Worm (Caenorhabditis elegans) whole organism, L3 larva: Measurements from ENCODE around the gene irld-42.

Experiments
- R02D3.7 ChIP-seq: fragments of 150-350 bp; optimal IDR thresholded peaks from 2 replicates; lab custom pipeline; 2014; ENCODE audit warnings: missing biosample characterization, missing genetic modification characterization
- aly-2 ChIP-seq: fragments of 150-350 bp; optimal IDR thresholded peaks from 2 replicates; lab custom pipeline; 2014; ENCODE audit warnings: missing biosample characterization, missing genetic modification characterization
- ama-1 ChIP-seq: fragments of 150-350 bp; optimal IDR thresholded peaks from 2 replicates; lab custom pipeline; 2018
- ceh-16 ChIP-seq: sonication (generic microtip); optimal IDR thresholded peaks from 2 replicates; lab custom pipeline; 2017; ENCODE audit warnings: missing biosample characterization, missing genetic modification characterization
- ceh-28 ChIP-seq: fragments of 150-350 bp; optimal IDR thresholded peaks from 2 replicates; lab custom pipeline; 2014; ENCODE audit warnings: missing biosample characterization, missing genetic modification reagents, missing genetic modification characterization
- ceh-82 ChIP-seq: fragments of 150-350 bp; optimal IDR thresholded peaks from 2 replicates; lab custom pipeline; 2014; ENCODE audit warnings: missing biosample characterization, missing genetic modification characterization
- ceh-9 ChIP-seq: sonication (generic microtip); optimal IDR thresholded peaks from 2 replicates; lab custom pipeline; 2018; ENCODE audit warnings: missing biosample characterization, missing genetic modification characterization
- daf-12 ChIP-seq: fragments of 150-350 bp; optimal IDR thresholded peaks from 2 replicates; lab custom pipeline; 2014; ENCODE audit warnings: missing biosample characterization, missing genetic modification reagents, missing genetic modification characterization
- egl-27 ChIP-seq: sonication (generic microtip); optimal IDR thresholded peaks from 4 replicates; lab custom pipeline; 2017; ENCODE audit warnings: missing biosample characterization, missing genetic modification reagents, missing genetic modification characterization
- egl-5 ChIP-seq: fragments of 150-350 bp; optimal IDR thresholded peaks from 2 replicates; lab custom pipeline; 2017; ENCODE audit warnings: missing biosample characterization, missing genetic modification reagents, missing genetic modification characterization, inconsistent platforms
- elt-1 ChIP-seq: fragments of 150-350 bp; optimal IDR thresholded peaks from 2 replicates; lab custom pipeline; 2014; ENCODE audit warnings: missing biosample characterization, missing genetic modification characterization
- elt-2 ChIP-seq: sonication (generic microtip); optimal IDR thresholded peaks from 2 replicates; lab custom pipeline; 2016; ENCODE audit warnings: missing genetic modification reagents, mild to moderate bottlenecking, missing genetic modification characterization, missing compliant biosample characterization
- elt-3 ChIP-seq, 3 experiments: fragments of 150-350 bp in 1 of 3; sonication (generic microtip) in 2 of 3; optimal IDR thresholded peaks; 2 replicates in 2 of 3; 4 replicates in 1 of 3; lab custom pipeline; 2014 to 2017; ENCODE audit warnings: missing biosample characterization in 3 of 3, missing genetic modification characterization in 3 of 3
- eor-1 ChIP-seq, 2 experiments: fragments of 150-350 bp; optimal IDR thresholded peaks; 2 replicates each; lab custom pipeline; 2014 to 2018; ENCODE audit warnings: missing biosample characterization in 2 of 2, missing genetic modification characterization in 2 of 2
- fkh-10 ChIP-seq: sonication (generic microtip); optimal IDR thresholded peaks from 2 replicates; lab custom pipeline; 2017; ENCODE audit warnings: missing biosample characterization, missing genetic modification reagents, missing genetic modification characterization
- fkh-2 ChIP-seq: fragments of 150-350 bp; optimal IDR thresholded peaks from 2 replicates; lab custom pipeline; 2014; ENCODE audit warnings: missing biosample characterization, missing genetic modification reagents, missing genetic modification characterization
- fos-1 ChIP-seq: fragments of 150-350 bp; optimal IDR thresholded peaks from 2 replicates; lab custom pipeline; 2014; ENCODE audit warnings: missing biosample characterization, missing genetic modification characterization
- jun-1 ChIP-seq: fragments of 150-350 bp; optimal IDR thresholded peaks from 2 replicates; lab custom pipeline; 2014; ENCODE audit warnings: missing biosample characterization, missing genetic modification reagents, missing genetic modification characterization
- lin-15B ChIP-seq: fragments of 150-350 bp; optimal IDR thresholded peaks from 2 replicates; lab custom pipeline; 2014; ENCODE audit warnings: missing biosample characterization, missing genetic modification characterization
- lsy-12 ChIP-seq: sonication (generic microtip); optimal IDR thresholded peaks from 2 replicates; lab custom pipeline; 2016; ENCODE audit warnings: mild to moderate bottlenecking, missing genetic modification characterization, missing compliant biosample characterization
- mdl-1 ChIP-seq: fragments of 150-350 bp; optimal IDR thresholded peaks from 2 replicates; lab custom pipeline; 2014; ENCODE audit warnings: missing biosample characterization, missing genetic modification characterization
- mml-1 ChIP-seq: fragments of 150-350 bp; sonication (generic microtip); optimal IDR thresholded peaks from 3 replicates; lab custom pipeline; 2014; ENCODE audit warnings: missing biosample characterization, missing genetic modification characterization
- nhr-11 ChIP-seq: fragments of 150-350 bp; optimal IDR thresholded peaks from 2 replicates; lab custom pipeline; 2014; ENCODE audit warnings: missing biosample characterization, missing genetic modification characterization
- nhr-23 ChIP-seq: fragments of 150-350 bp; optimal IDR thresholded peaks from 2 replicates; lab custom pipeline; 2014; ENCODE audit warnings: missing biosample characterization, missing genetic modification reagents, missing genetic modification characterization
- nhr-237 ChIP-seq: fragments of 150-350 bp; optimal IDR thresholded peaks from 2 replicates; lab custom pipeline; 2014; ENCODE audit warnings: missing biosample characterization, missing genetic modification characterization
- nhr-25 ChIP-seq: sonication (generic microtip); optimal IDR thresholded peaks from 2 replicates; lab custom pipeline; 2017; ENCODE audit warnings: missing biosample characterization, missing genetic modification characterization
- nhr-43 ChIP-seq: sonication (generic microtip); optimal IDR thresholded peaks from 2 replicates; lab custom pipeline; 2016; ENCODE audit warnings: mild to moderate bottlenecking, missing genetic modification characterization, missing compliant biosample characterization; ENCODE audit not compliant: poor library complexity, severe bottlenecking
- nhr-76 ChIP-seq: fragments of 150-350 bp; sonication (generic microtip); optimal IDR thresholded peaks from 5 replicates; lab custom pipeline; 2014; ENCODE audit warnings: missing biosample characterization, missing genetic modification characterization
- nhr-77 ChIP-seq: fragments of 150-350 bp; optimal IDR thresholded peaks from 2 replicates; lab custom pipeline; 2014; ENCODE audit warnings: missing biosample characterization, missing genetic modification characterization
- pha-4 ChIP-seq: fragments of 150-350 bp; optimal IDR thresholded peaks from 2 replicates; lab custom pipeline; 2014; ENCODE audit warnings: missing biosample characterization, missing genetic modification reagents, missing genetic modification characterization
- pqm-1 ChIP-seq: fragments of 150-350 bp; optimal IDR thresholded peaks from 2 replicates; lab custom pipeline; 2017; ENCODE audit warnings: missing biosample characterization, missing genetic modification characterization, inconsistent platforms
- sea-2 ChIP-seq: fragments of 150-350 bp; sonication (generic microtip); optimal IDR thresholded peaks from 4 replicates; lab custom pipeline; 2014; ENCODE audit warnings: missing biosample characterization, missing genetic modification reagents, missing genetic modification characterization
- skn-1 ChIP-seq: fragments of 150-350 bp; optimal IDR thresholded peaks from 2 replicates; lab custom pipeline; 2014; ENCODE audit warnings: missing biosample characterization, missing genetic modification characterization
- unc-62 ChIP-seq: fragments of 150-350 bp; sonication (generic microtip); optimal IDR thresholded peaks from 4 replicates; lab custom pipeline; 2014; ENCODE audit warnings: missing biosample characterization, missing genetic modification reagents, missing genetic modification characterization
- ztf-11 ChIP-seq: fragments of 150-350 bp; optimal IDR thresholded peaks from 2 replicates; lab custom pipeline; 2014; ENCODE audit warnings: missing biosample characterization, missing genetic modification characterization
- ztf-4 ChIP-seq: fragments of 150-350 bp; optimal IDR thresholded peaks from 2 replicates; lab custom pipeline; 2014; ENCODE audit warnings: missing biosample characterization, missing genetic modification characterization

Gene irld-42

DNA sequence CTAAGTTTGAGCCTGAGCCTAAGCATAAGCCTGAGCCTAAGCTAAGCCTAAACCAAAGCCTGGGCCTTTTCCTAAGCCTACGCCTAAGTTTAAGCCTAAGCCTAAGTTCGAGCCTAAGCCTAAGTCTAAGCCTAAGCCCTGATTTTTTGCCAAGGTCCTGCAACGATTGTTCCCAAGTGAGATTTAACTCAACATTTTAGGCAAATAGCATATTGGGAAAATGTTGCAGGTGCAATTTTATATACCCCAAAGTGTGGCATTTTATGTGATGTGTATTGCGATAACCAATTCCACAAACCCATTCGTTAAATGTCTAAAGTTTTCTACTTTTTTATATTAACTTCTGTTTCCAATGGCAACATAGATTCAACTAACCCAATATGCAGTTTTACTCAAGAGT lies 6.0 kb upstream of the irld-42 start, which contains the start of gene irld-40:
TSS of gene irld-40 (plus strand) at position 301 of the 400 bp plus-strand sequence.
- TF ChIP-seq ceh-9 (no peak), nhr-11 (tag; lab: Kevin White, UChicago) (peak; percentile 1), ceh-28 (no peak)

- no peak for TF ChIP-seq fkh-10 (GFP tag; lab: Kevin White, UChicago)
- TF ChIP-seq aly-2 (tag; lab: Kevin White, UChicago): no peak
- no peak for TF ChIP-seq ceh-28
- TF ChIP-seq daf-12 (tag; lab: Kevin White, UChicago): no peak
- no peak for TF ChIP-seq sea-2 (GFP tag; lab: Kevin White, UChicago)
- TF ChIP-seq nhr-11 (tag; lab: Kevin White, UChicago): no peak
- no peak for TF ChIP-seq skn-1 (tag; lab: Kevin White, UChicago)
Measured at ce11 chrV:1664921-1665320, 3.4 kb upstream of the irld-42 start, which contains the start of gene K04F1.9. TSS of gene K04F1.9 (plus strand) at chrV:1665221.

ce11 chrV:1666904-1667303 lies 1.4 kb upstream of the irld-42 start, which contains the start of gene K04F1.8:
TSS of gene K04F1.8 (plus strand) at chrV:1667204.
- no peak for TF ChIP-seq aly-2 (tag; lab: Kevin White, UChicago)
- no peak for TF ChIP-seq fkh-2 (tag; lab: Kevin White, UChicago)
- TF ChIP-seq egl-27 (tag; lab: Kevin White, UChicago): no peak
- no peak for TF ChIP-seq nhr-11 (tag; lab: Kevin White, UChicago)
- TF ChIP-seq nhr-77 (tag; lab: Kevin White, UChicago): no peak
- no peak for TF ChIP-seq nhr-76
- no peak for TF ChIP-seq mdl-1 (tag; lab: Kevin White, UChicago)
- no peak for TF ChIP-seq fkh-10 (GFP tag; lab: Kevin White, UChicago)
- TF ChIP-seq unc-62 (GFP tag; lab: Kevin White, UChicago): no peak
- no peak for TF ChIP-seq elt-1 (tag; lab: Kevin White, UChicago)
- TF ChIP-seq R02D3.7 (tag; lab: Kevin White, UChicago): no peak
- TF ChIP-seq nhr-25 (tag; lab: Kevin White, UChicago): no peak
- no peak for TF ChIP-seq nhr-43 (tag; lab: Kevin White, UChicago)
- no peak for TF ChIP-seq lsy-12
- no peak for TF ChIP-seq jun-1
- TF ChIP-seq ztf-4 (tag; lab: Kevin White, UChicago): no peak
- no peak for TF ChIP-seq ceh-28
- no peak for TF ChIP-seq eor-1 (tag; optimal IDR thresholded peaks at IDR 0.05; lab: Kevin White, UChicago)
- no peak for TF ChIP-seq lin-15B (tag; lab: Kevin White, UChicago)
- no peak for TF ChIP-seq nhr-23

ce11 chrV:1678228-1678627 lies 9.9 kb downstream of the irld-42 start, which contains the start of gene srw-98:
TSS of gene srw-98 (minus strand) at chrV:1678328.
- TF ChIP-seq elt-2 (tag; lab: Kevin White, UChicago) (no peak), ceh-82 (tag; lab: Kevin White, UChicago) (no peak), mml-1 (tag; lab: Kevin White, UChicago) (no peak), nhr-77 (tag; lab: Kevin White, UChicago) (no peak), pqm-1 (no peak), daf-12 (tag; lab: Kevin White, UChicago) (no peak), lsy-12 (no peak), lin-15B (tag; lab: Kevin White, UChicago) (no peak), nhr-237 (no peak), pha-4 (tag; lab: Kevin White, UChicago) (no peak)

ce11 chrV:1680770-1681169 lies 12.5 kb downstream of the irld-42 start, which contains the start of gene srw-91:
TSS of gene srw-91 (minus strand) at chrV:1680870.
- TF ChIP-seq nhr-237 (no peak), eor-1 (tag; optimal IDR thresholded peaks at IDR 0.05; lab: Kevin White, UChicago) (no peak), fos-1 (tag; lab: Kevin White, UChicago) (no peak), ama-1 (no peak), elt-1 (tag; lab: Kevin White, UChicago) (no peak), elt-3 (tag; optimal IDR thresholded peaks at IDR 0.05; lab: Kevin White, UChicago) (no peak), pqm-1 (no peak), egl-5 (no peak), ceh-16 (no peak), ztf-11 (tag; lab: Kevin White, UChicago) (no peak), egl-27 (tag; lab: Kevin White, UChicago) (no peak), ceh-82 (tag; lab: Kevin White, UChicago) (no peak), aly-2 (tag; lab: Kevin White, UChicago) (no peak), mml-1 (tag; lab: Kevin White, UChicago) (no peak), pha-4 (tag; lab: Kevin White, UChicago) (no peak), nhr-23 (no peak), ztf-4 (tag; lab: Kevin White, UChicago) (no peak)
- TF ChIP-seq, all 47 proteins: peak for 0
